Worm (Caenorhabditis elegans): ENCODE measurements around the gene ZK686.6.
A peak's percentile ranks its signal among the peaks of the same experiment; 100 is the strongest.

The ZK686.6 gene

DNA sequence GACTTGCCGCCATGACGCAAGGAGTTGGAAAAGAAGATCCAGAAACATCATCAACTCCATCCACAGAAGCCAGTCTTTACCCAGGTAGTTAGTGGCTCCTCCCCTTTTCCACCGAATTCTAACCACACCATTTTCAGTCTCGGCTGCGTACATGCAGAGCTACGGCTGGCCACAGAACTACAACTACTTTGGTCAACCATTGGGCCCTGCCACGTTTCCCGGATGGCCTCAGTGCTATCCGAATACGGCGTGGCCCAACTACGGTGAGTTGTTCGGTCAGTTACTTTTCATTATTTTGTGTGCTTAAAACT, 42.2 kb upstream of the ZK686.6 start:
- TF ChIP-seq unc-120 (tag; optimal IDR thresholded peaks at IDR 0.05; ENCODE audit: poor library complexity, severe bottlenecking) (no peak), mab-5 (tag; optimal IDR thresholded peaks at IDR 0.05) (peak; percentile 96), unc-62 (GFP tag; optimal IDR thresholded peaks at IDR 0.05) (no peak)

DNA sequence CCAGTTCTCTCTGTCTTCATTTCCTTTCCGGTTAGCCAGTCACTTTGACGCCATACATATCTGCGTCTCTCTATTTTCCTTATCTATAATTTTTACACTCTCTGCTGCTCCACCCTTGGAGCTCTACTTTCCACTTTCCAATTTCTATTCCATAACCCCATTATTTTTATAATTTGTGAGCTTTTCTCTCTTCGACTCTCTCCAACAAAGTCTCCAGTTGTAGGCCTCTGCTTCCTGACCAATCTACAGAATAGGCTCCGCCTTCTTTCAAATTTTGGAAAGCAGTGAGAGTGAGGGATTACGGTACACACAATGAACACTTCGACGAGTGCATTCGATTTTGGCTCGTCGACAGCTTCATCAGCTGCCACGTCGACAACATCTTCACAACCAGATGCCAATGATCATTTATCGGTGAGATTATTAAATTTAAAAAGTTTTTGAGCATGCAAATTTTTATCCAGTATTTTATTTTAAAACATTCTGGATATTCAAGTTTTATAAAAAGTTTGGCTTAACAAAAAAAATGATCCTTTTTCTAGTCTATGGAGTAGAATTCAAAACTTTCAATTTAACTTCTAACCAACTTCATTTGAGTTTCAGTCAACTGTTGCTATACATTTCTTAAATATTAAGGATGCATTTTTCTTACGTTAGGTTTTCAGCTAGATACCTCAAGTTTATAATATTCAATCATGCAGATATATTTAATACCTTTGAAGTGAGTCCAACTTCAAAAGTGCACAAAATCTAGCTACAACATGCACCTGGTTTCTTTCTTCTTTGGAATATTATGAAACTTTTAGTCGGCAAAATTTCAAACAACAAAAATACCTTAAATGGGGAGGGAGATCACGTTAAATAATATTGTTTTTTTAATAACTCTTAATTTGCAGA, 41.6 kb upstream of the ZK686.6 start, which contains the start of gene egl-5:
Gene egl-5, plus strand, starts transcription at position 216 of the 897 bp plus-strand sequence.
- TF ChIP-seq ces-1 (GFP tag; optimal IDR thresholded peaks at IDR 0.05), result peak; percentile 24
- no peak for TF ChIP-seq lin-13 (tag; optimal IDR thresholded peaks at IDR 0.05)
- TF ChIP-seq mab-5 (tag; optimal IDR thresholded peaks at IDR 0.05), result peak; percentile 97
- TF ChIP-seq ceh-83 (GFP tag; optimal IDR thresholded peaks at IDR 0.05), result no peak
- TF ChIP-seq lsy-2 (tag; optimal IDR thresholded peaks at IDR 0.05), result peak; percentile 26
- peak; percentile 100 for TF ChIP-seq zip-8 (tag; optimal IDR thresholded peaks at IDR 0.05)

DNA sequence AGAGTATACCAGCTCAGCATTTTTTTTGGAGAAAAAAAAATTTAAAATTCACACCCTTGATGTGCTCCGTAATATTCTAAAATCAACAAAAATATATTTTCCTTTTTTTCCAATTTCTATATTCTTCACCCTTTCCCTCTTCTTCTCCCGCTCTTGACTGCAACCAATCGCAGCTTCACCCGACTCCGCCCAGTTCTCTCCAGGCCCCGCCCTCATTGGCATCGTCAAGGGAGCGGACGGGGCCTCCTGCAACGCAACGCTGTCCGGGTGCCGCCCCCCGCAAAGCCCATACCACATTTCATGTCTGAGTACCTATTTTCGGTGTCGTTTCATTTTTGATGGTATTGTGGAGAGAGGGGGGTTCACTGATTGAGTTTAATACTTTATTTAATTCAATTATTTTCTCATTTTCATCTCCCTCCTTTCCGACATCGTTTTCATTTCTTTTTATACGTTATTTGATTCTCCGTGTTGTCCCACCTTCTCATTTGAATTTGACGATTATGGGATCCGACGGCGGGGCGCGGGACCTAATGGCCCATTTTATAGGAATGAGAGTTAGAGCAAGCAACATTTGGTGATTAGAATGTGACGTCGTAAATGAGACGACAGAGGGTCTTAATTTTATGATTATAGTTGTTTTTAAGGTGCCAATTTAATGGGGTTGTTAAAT, 39.5 kb upstream of the ZK686.6 start:
- TF ChIP-seq sptf-1 (tag; optimal IDR thresholded peaks at IDR 0.05), result no peak
- no peak for TF ChIP-seq ztf-11 (tag; optimal IDR thresholded peaks at IDR 0.05)
- TF ChIP-seq hlh-1 (tag; optimal IDR thresholded peaks at IDR 0.05), result no peak
- TF ChIP-seq lsy-2 (tag; optimal IDR thresholded peaks at IDR 0.05), result peak; percentile 65
- no peak for TF ChIP-seq elt-1 (tag; optimal IDR thresholded peaks at IDR 0.05; ENCODE audit: borderline replicate concordance, insufficient read depth)
- no peak for TF ChIP-seq mep-1 (tag; optimal IDR thresholded peaks at IDR 0.05)
- no peak for TF ChIP-seq unc-39 (tag; optimal IDR thresholded peaks at IDR 0.05)

DNA sequence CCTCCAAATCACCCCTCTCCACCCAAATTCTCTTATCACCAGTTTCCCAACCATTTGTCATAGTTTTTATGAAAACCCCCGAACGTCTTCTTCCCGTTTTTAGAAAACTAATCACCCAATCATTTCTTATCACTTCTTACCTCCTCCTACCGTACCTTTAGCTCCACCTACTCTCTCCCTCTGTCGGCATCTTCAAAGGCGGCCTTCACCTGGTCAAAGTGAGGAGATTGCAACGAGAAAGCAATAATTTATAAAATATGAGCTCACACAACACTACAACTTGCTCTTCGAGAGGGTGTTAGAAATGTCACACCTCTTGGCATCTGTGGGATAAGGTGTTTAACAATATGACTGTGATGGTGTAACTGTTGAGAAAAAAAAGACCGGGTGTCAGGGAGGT, 36.2 kb upstream of the ZK686.6 start:
- TF ChIP-seq mls-2 (tag; optimal IDR thresholded peaks at IDR 0.05), result no peak
- no peak for TF ChIP-seq ceh-39 (tag; optimal IDR thresholded peaks at IDR 0.05)
- TF ChIP-seq zip-8 (tag; optimal IDR thresholded peaks at IDR 0.05), result no peak
- no peak for TF ChIP-seq mab-5 (tag; optimal IDR thresholded peaks at IDR 0.05)
- no peak for TF ChIP-seq nhr-237 (tag; optimal IDR thresholded peaks at IDR 0.05)
- no peak for TF ChIP-seq unc-62 (GFP tag; optimal IDR thresholded peaks at IDR 0.05)
- TF ChIP-seq cnd-1 (tag; optimal IDR thresholded peaks at IDR 0.05), result no peak
- TF ChIP-seq nhr-12 (tag; optimal IDR thresholded peaks at IDR 0.05), result no peak
- TF ChIP-seq hlh-1 (tag; optimal IDR thresholded peaks at IDR 0.05), result no peak
- TF ChIP-seq pha-4 (tag; optimal IDR thresholded peaks at IDR 0.05), result no peak
- TF ChIP-seq sem-2 (GFP tag; optimal IDR thresholded peaks at IDR 0.05), result no peak
- TF ChIP-seq M03D4.4 (tag; optimal IDR thresholded peaks at IDR 0.05), result no peak
- TF ChIP-seq ceh-43 (GFP tag; optimal IDR thresholded peaks at IDR 0.05), result no peak
- no peak for TF ChIP-seq sptf-1 (tag; optimal IDR thresholded peaks at IDR 0.05)
- TF ChIP-seq ceh-83 (GFP tag; optimal IDR thresholded peaks at IDR 0.05), result no peak
- no peak for TF ChIP-seq lin-13 (tag; optimal IDR thresholded peaks at IDR 0.05)
- no peak for TF ChIP-seq lsy-2 (tag; optimal IDR thresholded peaks at IDR 0.05)
- no peak for TF ChIP-seq flh-1 (GFP tag; optimal IDR thresholded peaks at IDR 0.05)

DNA sequence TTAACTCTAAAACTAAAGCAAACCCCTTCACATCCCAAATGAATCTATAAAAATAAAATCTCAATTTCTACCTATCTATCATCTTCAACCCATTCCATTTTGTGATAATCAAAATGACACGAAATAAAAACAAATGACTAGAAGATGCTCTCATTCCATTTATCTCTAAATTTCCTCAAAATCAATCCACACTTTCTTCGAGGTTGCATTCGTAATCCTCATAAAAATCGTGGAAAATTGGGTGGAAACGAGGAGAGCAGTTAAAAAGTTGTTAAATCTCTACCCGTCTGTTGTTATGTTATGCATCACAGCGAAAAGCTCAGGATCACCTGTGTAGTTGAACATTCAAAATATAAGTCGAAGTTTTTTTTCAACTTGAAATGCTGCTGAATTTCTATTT, 34.1 kb upstream of the ZK686.6 start:
- TF ChIP-seq lin-32 (GFP tag; optimal IDR thresholded peaks at IDR 0.05) (no peak), elt-3 (tag; optimal IDR thresholded peaks at IDR 0.05) (no peak), M03D4.4 (tag; optimal IDR thresholded peaks at IDR 0.05) (no peak), unc-62 (GFP tag; optimal IDR thresholded peaks at IDR 0.05) (no peak), cnd-1 (tag; optimal IDR thresholded peaks at IDR 0.05) (no peak), pha-4 (tag; optimal IDR thresholded peaks at IDR 0.05) (no peak), lin-13 (tag; optimal IDR thresholded peaks at IDR 0.05) (no peak)

DNA sequence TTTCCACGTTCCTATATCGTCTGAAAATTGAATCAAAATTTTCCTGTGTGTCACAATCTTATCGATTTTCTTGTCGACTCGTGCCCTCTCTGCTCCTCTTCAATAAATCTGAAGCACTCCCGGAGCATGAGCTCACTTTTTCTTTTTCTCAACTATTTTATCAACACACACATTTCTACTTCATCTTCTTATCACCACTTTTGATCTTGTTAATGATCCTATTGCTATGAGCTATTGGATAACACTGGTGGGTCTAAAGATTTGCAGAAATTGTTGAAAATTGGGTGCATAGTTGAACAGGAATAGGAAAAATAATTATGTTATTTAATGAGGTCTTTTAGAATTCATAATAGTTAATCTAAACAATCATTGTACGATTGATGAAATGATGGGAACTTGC, 32.5 kb upstream of the ZK686.6 start:
- no peak for TF ChIP-seq ztf-11 (tag; optimal IDR thresholded peaks at IDR 0.05)
- TF ChIP-seq blmp-1 (tag; optimal IDR thresholded peaks at IDR 0.05), result no peak
- TF ChIP-seq lin-32 (GFP tag; optimal IDR thresholded peaks at IDR 0.05), result no peak
- no peak for TF ChIP-seq nhr-2 (tag; optimal IDR thresholded peaks at IDR 0.05)
- TF ChIP-seq ham-2 (GFP tag; optimal IDR thresholded peaks at IDR 0.05), result no peak
- no peak for TF ChIP-seq cnd-1 (tag; optimal IDR thresholded peaks at IDR 0.05)
- TF ChIP-seq unc-39 (tag; optimal IDR thresholded peaks at IDR 0.05), result no peak
- no peak for TF ChIP-seq mab-5 (tag; optimal IDR thresholded peaks at IDR 0.05)
- no peak for TF ChIP-seq nhr-12 (tag; optimal IDR thresholded peaks at IDR 0.05)
- no peak for TF ChIP-seq hlh-1 (tag; optimal IDR thresholded peaks at IDR 0.05)
- TF ChIP-seq mls-2 (tag; optimal IDR thresholded peaks at IDR 0.05), result no peak
- no peak for TF ChIP-seq flh-1 (GFP tag; optimal IDR thresholded peaks at IDR 0.05)
- TF ChIP-seq mep-1 (tag; optimal IDR thresholded peaks at IDR 0.05), result no peak
- no peak for TF ChIP-seq lsy-2 (tag; optimal IDR thresholded peaks at IDR 0.05)
- no peak for TF ChIP-seq ceh-39 (tag; optimal IDR thresholded peaks at IDR 0.05)
- TF ChIP-seq nhr-237 (tag; optimal IDR thresholded peaks at IDR 0.05), result no peak
- no peak for TF ChIP-seq sem-2 (GFP tag; optimal IDR thresholded peaks at IDR 0.05)
